Fruit fly (Drosophila melanogaster) whole organism, embryonic: ENCODE data around the gene Ras85D.

Source experiments
- CG11456 ChIP-seq: fragments of 200-800 bp; sonication (Bioruptor generic); IDR thresholded peaks from 3 replicates; pipeline ENCODE4 v1.3.6; 2022; ENCODE audit warnings: missing biosample characterization, missing genetic modification characterization
- CG9437 ChIP-seq: fragments of 200-800 bp; sonication (Bioruptor generic); optimal IDR thresholded peaks from 2 replicates; lab custom pipeline; 2018; ENCODE audit warnings: missing biosample characterization, mild to moderate bottlenecking, missing genetic modification characterization
- Taf1 ChIP-seq: fragments of 200-800 bp; sonication (Bioruptor generic); IDR thresholded peaks from 2 replicates; pipeline ENCODE4 v1.3.6; 2022; ENCODE audit warnings: missing biosample characterization, missing genetic modification characterization
- aop ChIP-seq: fragments of 200-800 bp; sonication (Bioruptor generic); IDR thresholded peaks from 2 replicates; pipeline ENCODE4 v1.3.6; 2022; ENCODE audit warnings: missing biosample characterization, missing genetic modification characterization

- no peak for TF ChIP-seq aop (GFP tag; lab: Robert Waterston, UW)
- no peak for TF ChIP-seq CG9437 (GFP tag; lab: Kevin White, UChicago)
- no peak for TF ChIP-seq CG11456 (GFP tag; lab: Robert Waterston, UW)
- TF ChIP-seq Taf1, result no peak
Measured at dm6 chr3R:9480396-9480795, 32.5 kb downstream of the Ras85D start.
